Worm (Caenorhabditis elegans): Measurements from ENCODE around the gene fbxc-15.

Gene fbxc-15

ce11 chrII:940779-941178 is 38.4 kb upstream of the fbxc-15 start, which contains the start of gene fbxc-36:
Gene fbxc-36, plus strand, starts transcription at chrII:940983.
- TF ChIP-seq F37D6.2 (tag; optimal IDR thresholded peaks at IDR 0.05) (no peak), nhr-28 (tag; optimal IDR thresholded peaks at IDR 0.05) (peak; percentile 53)

ce11 chrII:943773-944172 is 35.5 kb upstream of the fbxc-15 start, which contains the start of gene clec-43:
Gene clec-43, plus strand, starts transcription at chrII:944066.
- no peak for TF ChIP-seq lin-39 (tag; optimal IDR thresholded peaks at IDR 0.05)
- peak; percentile 36 for TF ChIP-seq nhr-77 (tag; optimal IDR thresholded peaks at IDR 0.05)
- no peak for TF ChIP-seq nhr-102 (tag; optimal IDR thresholded peaks at IDR 0.05)
- no peak for TF ChIP-seq madf-5 (GFP tag; IDR thresholded peaks at IDR 0.05)
- peak; percentile 70 for TF ChIP-seq nhr-28 (tag; optimal IDR thresholded peaks at IDR 0.05)
- TF ChIP-seq lim-7 (GFP tag; IDR thresholded peaks at IDR 0.05) = no peak
- TF ChIP-seq ZK546.5 (tag; optimal IDR thresholded peaks at IDR 0.05) = no peak
- no peak for TF ChIP-seq skn-1 (tag; optimal IDR thresholded peaks at IDR 0.05)
- TF ChIP-seq pqm-1 (tag; optimal IDR thresholded peaks at IDR 0.05) = peak; percentile 92
- TF ChIP-seq nhr-11 (tag; optimal IDR thresholded peaks at IDR 0.05) = no peak
- TF ChIP-seq T20F7.1 (GFP tag; optimal IDR thresholded peaks at IDR 0.05) = no peak
- TF ChIP-seq hlh-11 (tag; optimal IDR thresholded peaks at IDR 0.05) = peak; percentile 32
- TF ChIP-seq ceh-20 (GFP tag; IDR thresholded peaks at IDR 0.05) = no peak
- TF ChIP-seq ceh-62 (tag; optimal IDR thresholded peaks at IDR 0.05) = no peak
- TF ChIP-seq dmd-6 (GFP tag; IDR thresholded peaks at IDR 0.05) = peak; percentile 81
- TF ChIP-seq madf-9 (GFP tag; conservative IDR thresholded peaks at IDR 0.05) = no peak

ce11 chrII:948091-948490 is 31.1 kb upstream of the fbxc-15 start, which contains the start of gene fbxc-32:
Gene fbxc-32, minus strand, starts transcription at chrII:948191.
- TF ChIP-seq F49E8.2 (tag; optimal IDR thresholded peaks at IDR 0.05; ENCODE audit: borderline replicate concordance) (no peak), hif-1 (tag; optimal IDR thresholded peaks at IDR 0.05) (no peak), skn-1 (tag; optimal IDR thresholded peaks at IDR 0.05) (no peak), ZK337.2 (GFP tag; IDR thresholded peaks at IDR 0.05) (no peak), daf-12 (tag; optimal IDR thresholded peaks at IDR 0.05) (no peak), daf-8 (GFP tag; IDR thresholded peaks at IDR 0.05) (no peak), F44E2.7 (GFP tag; IDR thresholded peaks at IDR 0.05) (no peak), snpc-1.2 (GFP tag; IDR thresholded peaks at IDR 0.05) (no peak), zag-1 (tag; optimal IDR thresholded peaks at IDR 0.05) (no peak), lin-39 (tag; optimal IDR thresholded peaks at IDR 0.05) (no peak), ceh-32 (tag; optimal IDR thresholded peaks at IDR 0.05; ENCODE audit: poor library complexity) (no peak)

ce11 chrII:950374-950773 is 28.8 kb upstream of the fbxc-15 start:
- TF ChIP-seq ceh-82 (tag; optimal IDR thresholded peaks at IDR 0.05) (no peak), nhr-10 (tag; optimal IDR thresholded peaks at IDR 0.05) (no peak), nhr-237 (tag; optimal IDR thresholded peaks at IDR 0.05) (no peak), hif-1 (tag; optimal IDR thresholded peaks at IDR 0.05) (no peak), ceh-32 (tag; optimal IDR thresholded peaks at IDR 0.05; ENCODE audit: poor library complexity) (no peak), arid-1 (GFP tag; conservative IDR thresholded peaks at IDR 0.05) (no peak), mxl-2 (GFP tag; conservative IDR thresholded peaks at IDR 0.05) (no peak), nhr-48 (tag; optimal IDR thresholded peaks at IDR 0.05) (no peak), Y48G9A.11 (GFP tag; IDR thresholded peaks at IDR 0.05) (no peak), spr-1 (tag; optimal IDR thresholded peaks at IDR 0.05) (no peak), sdz-12 (GFP tag; optimal IDR thresholded peaks at IDR 0.05) (no peak), mdl-1 (tag; optimal IDR thresholded peaks at IDR 0.05) (no peak)
